Worm (Caenorhabditis elegans) whole organism, mixed stage, embryonic: Measurements from ENCODE around the gene ZK829.9.

Experiments used
- M03D4.4 ChIP-seq: sonication (generic microtip); optimal IDR thresholded peaks from 2 replicates; lab custom pipeline; 2017; ENCODE audit warnings: mild to moderate bottlenecking, missing genetic modification characterization, missing compliant biosample characterization
- ces-1 ChIP-seq: fragments of 150-350 bp; optimal IDR thresholded peaks from 2 replicates; lab custom pipeline; 2014; ENCODE audit warnings: missing biosample characterization, missing genetic modification reagents, missing genetic modification characterization
- elt-3 ChIP-seq: fragments of 150-350 bp; optimal IDR thresholded peaks from 2 replicates; lab custom pipeline; 2014; ENCODE audit warnings: missing biosample characterization, missing genetic modification characterization
- lin-13 ChIP-seq: fragments of 150-350 bp; optimal IDR thresholded peaks from 2 replicates; lab custom pipeline; 2014; ENCODE audit warnings: missing biosample characterization, missing genetic modification characterization
- mab-5 ChIP-seq: fragments of 150-350 bp; optimal IDR thresholded peaks from 2 replicates; lab custom pipeline; 2014; ENCODE audit warnings: missing biosample characterization, missing genetic modification characterization
- unc-39 ChIP-seq: fragments of 150-350 bp; optimal IDR thresholded peaks from 2 replicates; lab custom pipeline; 2014; ENCODE audit warnings: missing biosample characterization, missing genetic modification characterization

ce11 chrIV:11965327-11965726, 5.0 kb upstream of the ZK829.9 start, which contains the start of gene srj-1:
- TF ChIP-seq elt-3, result no peak
- TF ChIP-seq mab-5 (tag; lab: Kevin White, UChicago), result no peak
- no peak for TF ChIP-seq unc-39 (tag; lab: Kevin White, UChicago)
- no peak for TF ChIP-seq ces-1 (GFP tag; lab: Kevin White, UChicago)
- no peak for TF ChIP-seq lin-13 (tag; lab: Kevin White, UChicago)
- no peak for TF ChIP-seq M03D4.4
